Fruit fly (Drosophila melanogaster): ENCODE measurements around the gene CG7523.

CG7523 gene

DNA sequence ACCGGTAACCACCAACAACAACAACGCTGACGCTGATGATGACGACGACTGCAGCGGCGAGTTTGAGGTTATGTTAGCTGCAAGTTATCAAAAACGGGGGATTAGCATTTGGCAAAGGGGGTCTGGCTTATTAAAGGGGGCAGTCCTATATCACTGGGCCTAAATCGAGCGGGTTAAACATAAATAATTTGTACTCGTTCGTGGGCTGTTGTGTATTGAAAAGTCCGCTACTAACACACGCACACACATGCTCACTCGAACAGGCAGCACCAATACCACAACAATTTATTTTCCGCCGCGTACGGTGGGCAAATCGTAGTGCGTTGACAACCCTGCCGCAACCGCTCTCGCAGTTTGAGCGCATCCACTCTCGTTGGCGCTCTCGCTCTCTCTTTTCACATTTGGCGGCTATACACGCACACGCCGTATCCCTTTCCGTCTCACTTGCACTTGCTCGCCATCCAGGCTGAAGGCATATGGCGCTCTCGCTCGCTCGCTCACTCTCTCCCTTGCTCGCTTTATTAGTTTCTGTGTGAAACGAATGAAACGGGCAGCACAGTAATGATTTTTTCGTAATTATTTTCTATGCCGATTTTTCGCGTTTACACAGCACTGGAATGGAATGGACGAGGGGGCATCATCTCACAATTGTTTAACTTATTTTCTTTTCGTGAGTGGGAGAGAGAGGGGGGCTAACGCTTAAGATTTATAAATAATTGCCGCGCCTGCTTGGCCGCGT is 46.3 kb upstream of the CG7523 start (continued):
- no peak for TF ChIP-seq B-H1 (GFP tag; IDR thresholded peaks at IDR 0.05)
- TF ChIP-seq zfh2 (GFP tag; optimal IDR thresholded peaks at IDR 0.05), result peak; percentile 51
- TF ChIP-seq CG7786 (GFP tag; optimal IDR thresholded peaks at IDR 0.05), result peak; percentile 7
- TF ChIP-seq run (tag; optimal IDR thresholded peaks at IDR 0.05), result peak; percentile 37
- peak; percentile 29 for TF ChIP-seq oc (tag; optimal IDR thresholded peaks at IDR 0.05)
- peak; percentile 38 for TF ChIP-seq CG13296 (GFP tag; optimal IDR thresholded peaks at IDR 0.05)
- peak; percentile 44 for TF ChIP-seq jumu (GFP tag; optimal IDR thresholded peaks at IDR 0.05)
- no peak for TF ChIP-seq CG7372 (GFP tag; IDR thresholded peaks at IDR 0.05)
- peak; percentile 48 for TF ChIP-seq Meics (GFP tag; optimal IDR thresholded peaks at IDR 0.05)
- no peak for TF ChIP-seq ham (GFP tag; IDR thresholded peaks at IDR 0.05)
- TF ChIP-seq CG8924 (tag; optimal IDR thresholded peaks at IDR 0.05), result peak; percentile 70
- TF ChIP-seq CG16863 (GFP tag; optimal IDR thresholded peaks at IDR 0.05), result peak; percentile 36
- no peak for TF ChIP-seq CG8765 (GFP tag; IDR thresholded peaks at IDR 0.05)
- TF ChIP-seq Fer3 (tag; optimal IDR thresholded peaks at IDR 0.05), result peak; percentile 26
- TF ChIP-seq Oaz (GFP tag; IDR thresholded peaks at IDR 0.05), result no peak
- no peak for TF ChIP-seq CG13287 (GFP tag; IDR thresholded peaks at IDR 0.05; ENCODE audit: partially characterized antibody)
- no peak for TF ChIP-seq tio (GFP tag; optimal IDR thresholded peaks at IDR 0.05)
- peak; percentile 22 for TF ChIP-seq Myb (GFP tag; optimal IDR thresholded peaks at IDR 0.05)
- TF ChIP-seq amos (GFP tag; IDR thresholded peaks at IDR 0.05; ENCODE audit: partially characterized antibody), result no peak
- TF ChIP-seq Hr51 (GFP tag; optimal IDR thresholded peaks at IDR 0.05), result peak in 1 of 2 experiments; percentile 19
- TF ChIP-seq CG15601 (tag; optimal IDR thresholded peaks at IDR 0.05), result peak; percentile 39
- no peak for TF ChIP-seq Doc3 (GFP tag; IDR thresholded peaks at IDR 0.05; ENCODE audit: partially characterized antibody)
- no peak for TF ChIP-seq Ssrp (tag; optimal IDR thresholded peaks at IDR 0.05)
- no peak for TF ChIP-seq CG6254 (GFP tag; optimal IDR thresholded peaks at IDR 0.05)
- peak; percentile 98 for TF ChIP-seq yki (optimal IDR thresholded peaks at IDR 0.05)
- peak; percentile 82 for TF ChIP-seq ewg (GFP tag; optimal IDR thresholded peaks at IDR 0.05)
- TF ChIP-seq CG4282 (GFP tag; optimal IDR thresholded peaks at IDR 0.05), result peak; percentile 19
- TF ChIP-seq pros (GFP tag; optimal IDR thresholded peaks at IDR 0.05), result peak; percentile 68
- no peak for TF ChIP-seq Rx (GFP tag; IDR thresholded peaks at IDR 0.05)
- no peak for TF ChIP-seq D (optimal IDR thresholded peaks at IDR 0.05)
- TF ChIP-seq D (GFP tag; optimal IDR thresholded peaks at IDR 0.05), result no peak
- peak in 1 of 2 experiments; percentile 38 for TF ChIP-seq Pdp1 (GFP tag; optimal IDR thresholded peaks at IDR 0.05)
- TF ChIP-seq Eip74EF (GFP tag; optimal IDR thresholded peaks at IDR 0.05), result peak in 1 of 2 experiments; percentile 15
- peak; percentile 14 for TF ChIP-seq CG9727 (GFP tag; optimal IDR thresholded peaks at IDR 0.05)
- peak; percentile 51 for TF ChIP-seq CG12659 (GFP tag; optimal IDR thresholded peaks at IDR 0.05)
- peak; percentile 67 for TF ChIP-seq Fer1 (GFP tag; optimal IDR thresholded peaks at IDR 0.05)
- peak; percentile 98 for TF ChIP-seq Trl (optimal IDR thresholded peaks at IDR 0.05)
- peak; percentile 80 for TF ChIP-seq Trl (GFP tag; optimal IDR thresholded peaks at IDR 0.05)
- peak; percentile 9 for TF ChIP-seq unpg (GFP tag; optimal IDR thresholded peaks at IDR 0.05)
- TF ChIP-seq CG6689 (GFP tag; IDR thresholded peaks at IDR 0.05), result no peak
- TF ChIP-seq CG13424 (tag; optimal IDR thresholded peaks at IDR 0.05), result no peak
- TF ChIP-seq insv (GFP tag; optimal IDR thresholded peaks at IDR 0.05), result peak in 1 of 2 experiments; percentile 29
- TF ChIP-seq chn (GFP tag; optimal IDR thresholded peaks at IDR 0.05), result peak; percentile 34
- TF ChIP-seq cas (GFP tag; IDR thresholded peaks at IDR 0.05), result no peak
- peak; percentile 43 for TF ChIP-seq kah (GFP tag; optimal IDR thresholded peaks at IDR 0.05)
- peak; percentile 4 for TF ChIP-seq CG3995 (GFP tag; optimal IDR thresholded peaks at IDR 0.05)
- TF ChIP-seq CG6813 (GFP tag; optimal IDR thresholded peaks at IDR 0.05), result peak; percentile 32
- TF ChIP-seq CG11247 (GFP tag; IDR thresholded peaks at IDR 0.05), result no peak
- no peak for TF ChIP-seq sna (GFP tag; IDR thresholded peaks at IDR 0.05; ENCODE audit: partially characterized antibody)
